Worm (Caenorhabditis elegans) whole organism, young adult: Measurements from ENCODE around the gene golg-4.

ENCODE experiments used
- C06A6.2 ChIP-seq: fragments of 200-800 bp; sonication (Bioruptor generic); conservative IDR thresholded peaks from 2 replicates; pipeline ENCODE4 v1.3.6; 2022; ENCODE audit warnings: missing genetic modification characterization, missing compliant biosample characterization
- F49E8.2 ChIP-seq: sonication (generic microtip); optimal IDR thresholded peaks from 3 replicates; lab custom pipeline; 2017; ENCODE audit warnings: missing genetic modification characterization, mild to moderate bottlenecking, missing compliant biosample characterization, antibody characterized with exemption, moderate library complexity; ENCODE audit not compliant: insufficient read depth
- F52B5.7 ChIP-seq: sonication (generic microtip); optimal IDR thresholded peaks from 2 replicates; lab custom pipeline; 2016; ENCODE audit warnings: mild to moderate bottlenecking, missing genetic modification characterization, missing compliant biosample characterization
- F57A8.1 ChIP-seq: fragments of 200-800 bp; sonication (Bioruptor generic); optimal IDR thresholded peaks from 2 replicates; lab custom pipeline; 2018; ENCODE audit warnings: mild to moderate bottlenecking, missing genetic modification characterization, moderate library complexity, missing compliant biosample characterization
- T07F8.4 ChIP-seq: sonication (generic microtip); optimal IDR thresholded peaks from 2 replicates; lab custom pipeline; 2016; ENCODE audit warnings: mild to moderate bottlenecking, missing genetic modification characterization, moderate library complexity, missing compliant biosample characterization
- Y79H2A.3 ChIP-seq: fragments of 200-800 bp; sonication (Bioruptor generic); conservative IDR thresholded peaks from 2 replicates; pipeline ENCODE4 v1.3.6; 2022; ENCODE audit warnings: missing genetic modification reagents, missing genetic modification characterization, missing compliant biosample characterization
- akir-1 ChIP-seq: fragments of 200-800 bp; sonication (Bioruptor generic); optimal IDR thresholded peaks from 2 replicates; lab custom pipeline; 2018; ENCODE audit warnings: mild to moderate bottlenecking, missing genetic modification characterization, moderate library complexity, missing compliant biosample characterization
- atf-7 ChIP-seq: sonication (generic microtip); optimal IDR thresholded peaks from 2 replicates; lab custom pipeline; 2017; ENCODE audit warnings: mild to moderate bottlenecking, missing genetic modification characterization, missing compliant biosample characterization
- attf-5 ChIP-seq: fragments of 200-800 bp; sonication (Bioruptor generic); optimal IDR thresholded peaks from 2 replicates; lab custom pipeline; 2018; ENCODE audit warnings: mild to moderate bottlenecking, missing genetic modification characterization, missing compliant biosample characterization
- attf-6 ChIP-seq: fragments of 200-800 bp; sonication (Bioruptor generic); IDR thresholded peaks from 2 replicates; pipeline ENCODE4 v1.3.6; 2022; ENCODE audit warnings: missing genetic modification reagents, missing genetic modification characterization, missing compliant biosample characterization
- bed-1 ChIP-seq: fragments of 200-800 bp; sonication (Bioruptor generic); IDR thresholded peaks from 2 replicates; pipeline ENCODE4 v1.3.6; 2022; ENCODE audit warnings: missing genetic modification reagents, missing genetic modification characterization, missing compliant biosample characterization
- bed-2 ChIP-seq: fragments of 200-800 bp; sonication (Bioruptor generic); IDR thresholded peaks from 2 replicates; pipeline ENCODE4 v1.3.6; 2022; ENCODE audit warnings: missing genetic modification reagents, missing genetic modification characterization, missing compliant biosample characterization
- ccch-3 ChIP-seq: fragments of 200-800 bp; sonication (Bioruptor generic); optimal IDR thresholded peaks from 2 replicates; lab custom pipeline; 2018; ENCODE audit warnings: mild to moderate bottlenecking, missing genetic modification characterization, missing compliant biosample characterization
- cebp-1 ChIP-seq, 2 experiments: fragments of 200-800 bp in 1 of 2; sonication (Bioruptor generic) in 1 of 2; sonication (generic microtip) in 1 of 2; IDR thresholded peaks in 1 of 2; optimal IDR thresholded peaks in 1 of 2; 2 replicates each; pipeline versions ENCODE4 v1.3.6 to Lab custom; 2017 to 2022; ENCODE audit warnings: missing compliant biosample characterization in 2 of 2, missing genetic modification characterization in 2 of 2, mild to moderate bottlenecking in 1 of 2, missing genetic modification reagents in 1 of 2, moderate library complexity in 1 of 2
- ceh-58 ChIP-seq: fragments of 200-800 bp; sonication (Bioruptor generic); IDR thresholded peaks from 2 replicates; pipeline ENCODE4 v1.3.6; 2022; ENCODE audit warnings: missing genetic modification characterization, missing compliant biosample characterization
- chd-7 ChIP-seq: sonication (generic microtip); optimal IDR thresholded peaks from 2 replicates; lab custom pipeline; 2016; ENCODE audit warnings: mild to moderate bottlenecking, missing genetic modification characterization, moderate library complexity, missing compliant biosample characterization
- egl-44 ChIP-seq: fragments of 200-800 bp; sonication (Bioruptor generic); IDR thresholded peaks from 2 replicates; pipeline ENCODE4 v1.3.6; 2022; ENCODE audit warnings: missing genetic modification reagents, missing genetic modification characterization, missing compliant biosample characterization
- egrh-3 ChIP-seq: fragments of 200-800 bp; sonication (Bioruptor generic); IDR thresholded peaks from 2 replicates; pipeline ENCODE4 v1.3.6; 2022; ENCODE audit warnings: missing genetic modification reagents, missing genetic modification characterization, missing compliant biosample characterization
- ets-4 ChIP-seq: fragments of 200-800 bp; sonication (Bioruptor generic); optimal IDR thresholded peaks from 2 replicates; lab custom pipeline; 2018; ENCODE audit warnings: mild to moderate bottlenecking, missing genetic modification characterization, missing compliant biosample characterization
- him-1 ChIP-seq: sonication (generic microtip); optimal IDR thresholded peaks from 2 replicates; lab custom pipeline; 2016; ENCODE audit warnings: missing genotype, missing genetic modification reagents, missing genetic modification characterization, missing compliant biosample characterization
- hlh-26 ChIP-seq: fragments of 200-800 bp; sonication (Bioruptor generic); conservative IDR thresholded peaks from 2 replicates; pipeline ENCODE4 v1.3.6; 2022; ENCODE audit warnings: missing genetic modification reagents, missing genetic modification characterization, missing compliant biosample characterization
- hmg-20 ChIP-seq: fragments of 200-800 bp; sonication (Bioruptor generic); IDR thresholded peaks from 2 replicates; pipeline ENCODE4 v1.3.6; 2022; ENCODE audit warnings: missing genetic modification reagents, missing genetic modification characterization, missing compliant biosample characterization
- hsf-1 ChIP-seq: fragments of 200-800 bp; sonication (Bioruptor generic); IDR thresholded peaks from 2 replicates; pipeline ENCODE4 v1.3.6; 2022; ENCODE audit warnings: missing genetic modification reagents, missing genetic modification characterization, missing compliant biosample characterization
- lag-1 ChIP-seq: fragments of 200-800 bp; sonication (Bioruptor generic); IDR thresholded peaks from 2 replicates; pipeline ENCODE4 v1.3.6; 2022; ENCODE audit warnings: missing genetic modification reagents, missing genetic modification characterization, missing compliant biosample characterization
- lin-35 ChIP-seq, 3 experiments: fragments of 150-350 bp in 2 of 3; sonication (generic microtip) in 1 of 3; optimal IDR thresholded peaks; 2 replicates each; lab custom pipeline; 2014 to 2018; ENCODE audit warnings: missing biosample characterization in 3 of 3, missing genetic modification characterization in 3 of 3, missing genetic modification reagents in 3 of 3
- lin-54 ChIP-seq: fragments of 200-800 bp; sonication (Bioruptor generic); optimal IDR thresholded peaks from 2 replicates; lab custom pipeline; 2018; ENCODE audit warnings: mild to moderate bottlenecking, missing genetic modification characterization, missing compliant biosample characterization
- lsy-27 ChIP-seq: sonication (generic microtip); optimal IDR thresholded peaks from 2 replicates; lab custom pipeline; 2017; ENCODE audit warnings: missing genetic modification characterization, mild to moderate bottlenecking, missing compliant biosample characterization, antibody characterized with exemption, missing genotype, borderline replicate concordance; ENCODE audit not compliant: insufficient read depth
- madf-3 ChIP-seq: fragments of 200-800 bp; sonication (Bioruptor generic); IDR thresholded peaks from 2 replicates; pipeline ENCODE4 v1.3.6; 2022; ENCODE audit warnings: missing genetic modification reagents, missing genetic modification characterization, missing compliant biosample characterization
- mcd-1 ChIP-seq: fragments of 200-800 bp; sonication (Bioruptor generic); IDR thresholded peaks from 2 replicates; pipeline ENCODE4 v1.3.6; 2022; ENCODE audit warnings: missing genetic modification reagents, missing genetic modification characterization, missing compliant biosample characterization
- mxl-1 ChIP-seq: sonication (generic microtip); optimal IDR thresholded peaks from 2 replicates; lab custom pipeline; 2016; ENCODE audit warnings: missing genetic modification characterization, missing compliant biosample characterization
- nhr-120 ChIP-seq: fragments of 200-800 bp; sonication (Bioruptor generic); IDR thresholded peaks from 2 replicates; pipeline ENCODE4 v1.3.6; 2022; ENCODE audit warnings: missing genetic modification characterization, missing compliant biosample characterization
- nhr-27 ChIP-seq: fragments of 200-800 bp; sonication (Bioruptor generic); optimal IDR thresholded peaks from 2 replicates; lab custom pipeline; 2018; ENCODE audit warnings: mild to moderate bottlenecking, missing genetic modification characterization, moderate library complexity, missing compliant biosample characterization
- nhr-90 ChIP-seq: sonication (generic microtip); optimal IDR thresholded peaks from 2 replicates; lab custom pipeline; 2016; ENCODE audit warnings: missing genotype, mild to moderate bottlenecking, missing genetic modification characterization, missing compliant biosample characterization
- pha-4 ChIP-seq: fragments of 150-350 bp; sonication (generic microtip); optimal IDR thresholded peaks from 2 replicates; lab custom pipeline; 2014; ENCODE audit warnings: missing biosample characterization, missing genetic modification reagents, missing genetic modification characterization
- rcor-1 ChIP-seq: fragments of 200-800 bp; sonication (Bioruptor generic); IDR thresholded peaks from 2 replicates; pipeline ENCODE4 v1.3.6; 2022; ENCODE audit warnings: missing genetic modification reagents, missing genetic modification characterization, missing compliant biosample characterization
- rec-8 ChIP-seq, 2 experiments: sonication (generic microtip); optimal IDR thresholded peaks; 2 replicates each; lab custom pipeline; 2016; ENCODE audit warnings: mild to moderate bottlenecking in 2 of 2, missing genetic modification characterization in 2 of 2, missing genetic modification reagents in 2 of 2, missing genotype in 2 of 2, missing biosample characterization in 1 of 2, missing compliant biosample characterization in 1 of 2, moderate library complexity in 1 of 2
- rpc-1 ChIP-seq, 2 experiments: fragments of 150-350 bp in 1 of 2; sonication (generic microtip) in 1 of 2; optimal IDR thresholded peaks; 2 replicates each; lab custom pipeline; 2014 to 2018; ENCODE audit warnings: missing biosample characterization in 1 of 2, missing genetic modification characterization in 1 of 2, missing genetic modification reagents in 1 of 2, missing genotype in 1 of 2
- sdz-38 ChIP-seq: sonication (generic microtip); optimal IDR thresholded peaks from 2 replicates; lab custom pipeline; 2016; ENCODE audit warnings: missing genotype, missing genetic modification characterization, missing compliant biosample characterization
- snpc-4 ChIP-seq, 5 experiments: fragments of 150-350 bp in 1 of 5; sonication (generic microtip) in 4 of 5; optimal IDR thresholded peaks; 2 replicates each; lab custom pipeline; 2014 to 2018; ENCODE audit warnings: missing genetic modification characterization in 5 of 5, missing biosample characterization in 3 of 5, antibody characterized with exemption in 2 of 5, mild to moderate bottlenecking in 2 of 5, missing compliant biosample characterization in 2 of 5, missing genotype in 2 of 5, moderate library complexity in 2 of 5, missing genetic modification reagents in 1 of 5
- tbp1 ChIP-seq: fragments of 200-800 bp; sonication (Bioruptor generic); optimal IDR thresholded peaks from 2 replicates; lab custom pipeline; 2018; ENCODE audit warnings: mild to moderate bottlenecking, missing genetic modification characterization, missing compliant biosample characterization
- zim-3 ChIP-seq: sonication (generic microtip); optimal IDR thresholded peaks from 2 replicates; lab custom pipeline; 2017; ENCODE audit warnings: mild to moderate bottlenecking, missing genetic modification characterization, moderate library complexity, missing compliant biosample characterization
- ztf-22 ChIP-seq: fragments of 200-800 bp; sonication (Bioruptor generic); optimal IDR thresholded peaks from 2 replicates; lab custom pipeline; 2018; ENCODE audit warnings: mild to moderate bottlenecking, missing genetic modification characterization, moderate library complexity, missing compliant biosample characterization
- ztf-25 ChIP-seq: fragments of 200-800 bp; sonication (Bioruptor generic); IDR thresholded peaks from 2 replicates; pipeline ENCODE4 v1.3.6; 2022; ENCODE audit warnings: missing genetic modification reagents, missing genetic modification characterization, missing compliant biosample characterization
- ztf-26 ChIP-seq: sonication (generic microtip); optimal IDR thresholded peaks from 2 replicates; lab custom pipeline; 2017; ENCODE audit warnings: missing genetic modification characterization, missing compliant biosample characterization
- ztf-3 ChIP-seq: fragments of 200-800 bp; sonication (Bioruptor generic); optimal IDR thresholded peaks from 2 replicates; lab custom pipeline; 2018; ENCODE audit warnings: mild to moderate bottlenecking, missing genetic modification characterization, missing compliant biosample characterization

Gene golg-4

DNA sequence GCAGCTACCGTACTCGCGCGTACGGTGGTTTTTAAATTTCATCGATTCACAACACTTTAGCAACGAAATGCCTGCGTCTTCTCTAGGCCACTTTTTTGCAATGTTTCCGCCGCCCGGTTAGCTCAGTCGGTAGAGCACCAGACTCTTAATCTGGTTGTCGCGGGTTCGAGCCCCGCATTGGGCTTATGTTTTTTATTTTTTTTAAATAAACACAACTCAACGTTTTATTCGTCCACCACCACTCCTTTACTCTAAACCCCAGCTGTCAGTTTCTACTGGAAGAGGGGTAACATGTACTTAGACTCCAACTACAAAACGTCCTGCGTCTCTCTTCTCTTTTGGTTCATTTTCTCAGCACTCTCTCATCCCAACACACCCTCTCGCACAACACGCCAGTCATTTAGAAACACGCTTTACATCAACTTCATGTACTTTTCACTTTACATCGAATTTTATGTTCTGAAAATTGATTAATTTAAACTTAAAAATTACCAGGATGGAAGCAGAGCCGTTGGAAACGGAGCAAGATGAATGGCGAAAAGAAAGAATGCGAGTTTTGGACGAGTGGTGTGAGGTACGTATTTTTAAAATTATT, 15.8 kb upstream of the golg-4 start, which contains the start of the genes elmd-1 and hecw-1 (continued):
- peak; percentile 80; the same call in 1 of the 2 replicates for TF ChIP-seq ztf-25 (GFP tag; lab: Robert Waterston, UW)
- peak; percentile 61 for TF ChIP-seq rpc-1 (optimal IDR thresholded peaks at IDR 0.05; lab: Kevin White, UChicago)
- TF ChIP-seq rpc-1 (tag; optimal IDR thresholded peaks at IDR 0.05; lab: Kevin White, UChicago), result peak; percentile 81
- TF ChIP-seq F57A8.1 (GFP tag; lab: Kevin White, UChicago), result no peak
- TF ChIP-seq ztf-22, result peak; percentile 59
- TF ChIP-seq tbp1 (GFP tag; lab: Kevin White, UChicago), result peak; percentile 97
- TF ChIP-seq rcor-1, result peak; percentile 60; the same call in 1 of the 2 replicates
- TF ChIP-seq ets-4 (GFP tag; lab: Kevin White, UChicago), result no peak
- 0 out of 2 replicates have a peak, but pooled peaks have one; percentile 35 for TF ChIP-seq hsf-1
- TF ChIP-seq zim-3 (tag; lab: Kevin White, UChicago), result no peak
- TF ChIP-seq egrh-3 (GFP tag; lab: Robert Waterston, UW), result no peak
- peak; percentile 28 for TF ChIP-seq T07F8.4 (tag; lab: Kevin White, UChicago)
- TF ChIP-seq lsy-27 (tag; lab: Kevin White, UChicago), result no peak
- TF ChIP-seq nhr-120 (GFP tag; lab: Robert Waterston, UW), result no peak
- peak; percentile 51 for TF ChIP-seq chd-7
- TF ChIP-seq hlh-26, result no peak
- TF ChIP-seq F49E8.2 (tag; lab: Kevin White, UChicago), result peak; percentile 71
- TF ChIP-seq akir-1 (GFP tag; lab: Kevin White, UChicago), result no peak
- TF ChIP-seq him-1 (tag; lab: Kevin White, UChicago), result peak; percentile 38
- TF ChIP-seq lin-35 (GFP tag; optimal IDR thresholded peaks at IDR 0.05; lab: Kevin White, UChicago), result no peak
- TF ChIP-seq atf-7 (tag; lab: Kevin White, UChicago), result peak; percentile 45
- no peak for TF ChIP-seq sdz-38
- TF ChIP-seq mxl-1 (tag; lab: Kevin White, UChicago), result no peak
- peak; percentile 65; the same call in 1 of the 2 replicates for TF ChIP-seq attf-6 (GFP tag; lab: Robert Waterston, UW)
- no peak for TF ChIP-seq C06A6.2 (GFP tag; lab: Robert Waterston, UW)
- no peak for TF ChIP-seq pha-4 (tag; lab: Kevin White, UChicago)
- TF ChIP-seq madf-3 (GFP tag; lab: Robert Waterston, UW), result no peak
- no peak for TF ChIP-seq snpc-4 (GFP tag; optimal IDR thresholded peaks at IDR 0.05; lab: Kevin White, UChicago)
- peak in 3 of 4 experiments; percentile 28 to 59 (median 29) for TF ChIP-seq snpc-4 (tag; optimal IDR thresholded peaks at IDR 0.05; lab: Kevin White, UChicago)
- peak; percentile 3 for TF ChIP-seq F52B5.7 (tag; lab: Kevin White, UChicago)
- TF ChIP-seq ceh-58 (GFP tag; lab: Robert Waterston, UW), result no peak
- TF ChIP-seq egl-44 (GFP tag; lab: Robert Waterston, UW), result peak; percentile 72; the same call in 1 of the 2 replicates
- no peak for TF ChIP-seq Y79H2A.3
- peak; percentile 74 for TF ChIP-seq mcd-1 (GFP tag; lab: Robert Waterston, UW)
- TF ChIP-seq nhr-27 (tag; lab: Kevin White, UChicago), result no peak
- TF ChIP-seq cebp-1 (GFP tag; IDR thresholded peaks at IDR 0.05; lab: Robert Waterston, UW), result 0 out of 2 replicates have a peak, but pooled peaks have one; percentile 17
- TF ChIP-seq cebp-1 (tag; optimal IDR thresholded peaks at IDR 0.05; lab: Kevin White, UChicago), result peak; percentile 56
- no peak for TF ChIP-seq ztf-3 (GFP tag; lab: Kevin White, UChicago)
- TF ChIP-seq attf-5 (GFP tag; lab: Kevin White, UChicago), result peak; percentile 56
- no peak for TF ChIP-seq rec-8 (tag; optimal IDR thresholded peaks at IDR 0.05; lab: Kevin White, UChicago)
- peak; percentile 13 for TF ChIP-seq ztf-26 (tag; lab: Kevin White, UChicago)
- no peak for TF ChIP-seq hmg-20 (GFP tag; lab: Robert Waterston, UW)
- TF ChIP-seq lin-54 (GFP tag; lab: Kevin White, UChicago), result peak; percentile 63
- peak; percentile 77 for TF ChIP-seq nhr-90 (tag; lab: Kevin White, UChicago)
- TF ChIP-seq bed-1 (GFP tag; lab: Robert Waterston, UW), result no peak
- no peak for TF ChIP-seq bed-2 (GFP tag; lab: Robert Waterston, UW)
- TF ChIP-seq lag-1, result no peak
- TF ChIP-seq ccch-3 (GFP tag; lab: Kevin White, UChicago), result no peak
